Fruit fly (Drosophila melanogaster): ENCODE results near the gene CG33177.
A peak's percentile ranks its signal among the peaks of the same experiment; 100 is the strongest.

The CG33177 gene

dm6 chrX:15111888-15112287, 30.7 kb downstream of the CG33177 start:
- TF ChIP-seq Trl (optimal IDR thresholded peaks at IDR 0.05) (no peak), Trl (GFP tag; optimal IDR thresholded peaks at IDR 0.05) (no peak), sug (tag; optimal IDR thresholded peaks at IDR 0.05) (no peak), Neu2 (GFP tag; optimal IDR thresholded peaks at IDR 0.05; ENCODE audit: borderline replicate concordance) (no peak), Blimp-1 (GFP tag; optimal IDR thresholded peaks at IDR 0.05) (no peak), hb (GFP tag; IDR thresholded peaks at IDR 0.05; ENCODE audit: partially characterized antibody) (no peak), ro (GFP tag; IDR thresholded peaks at IDR 0.05) (no peak), CG7963 (GFP tag; IDR thresholded peaks at IDR 0.05; ENCODE audit: partially characterized antibody) (no peak), danr (GFP tag; IDR thresholded peaks at IDR 0.05) (no peak), Dbx (GFP tag; IDR thresholded peaks at IDR 0.05) (no peak), CG15514 (GFP tag; optimal IDR thresholded peaks at IDR 0.05) (peak; percentile 22), Hr39 (optimal IDR thresholded peaks at IDR 0.05) (peak; percentile 66)

dm6 chrX:15116397-15116796, 35.2 kb downstream of the CG33177 start, which contains the start of gene Cyp4s3:
Gene Cyp4s3, minus strand, starts transcription at chrX:15116542.
- TF ChIP-seq Ets65A (GFP tag): peak; percentile 12
- TF ChIP-seq CG5180 (GFP tag; optimal IDR thresholded peaks at IDR 0.05): peak; percentile 4
- TF ChIP-seq CG15514 (GFP tag; optimal IDR thresholded peaks at IDR 0.05): peak; percentile 10
- peak; percentile 56 for TF ChIP-seq CG34376 (GFP tag; optimal IDR thresholded peaks at IDR 0.05)
- no peak for TF ChIP-seq CG33557 (GFP tag; optimal IDR thresholded peaks at IDR 0.05)
- peak; percentile 41 for TF ChIP-seq sug (tag; optimal IDR thresholded peaks at IDR 0.05)
- no peak for TF ChIP-seq Lpt (GFP tag; optimal IDR thresholded peaks at IDR 0.05)
- peak; percentile 52 for TF ChIP-seq Med (GFP tag)

- TF ChIP-seq CG3065 (GFP tag; optimal IDR thresholded peaks at IDR 0.05): no peak
- TF ChIP-seq seq (GFP tag; IDR thresholded peaks at IDR 0.05): no peak
- TF ChIP-seq pnt (GFP tag; optimal IDR thresholded peaks at IDR 0.05): no peak
- TF ChIP-seq ind (GFP tag; optimal IDR thresholded peaks at IDR 0.05): peak; percentile 33
- TF ChIP-seq wek (GFP tag; optimal IDR thresholded peaks at IDR 0.05): no peak
- TF ChIP-seq CG1024 (GFP tag; IDR thresholded peaks at IDR 0.05): no peak
- no peak for TF ChIP-seq CG13775 (GFP tag; optimal IDR thresholded peaks at IDR 0.05)
- peak; percentile 77 for TF ChIP-seq CG2120 (GFP tag; optimal IDR thresholded peaks at IDR 0.05)
- no peak for TF ChIP-seq trh (GFP tag; optimal IDR thresholded peaks at IDR 0.05)
- TF ChIP-seq klu (GFP tag; IDR thresholded peaks at IDR 0.05): no peak
- TF ChIP-seq CG12155 (GFP tag; optimal IDR thresholded peaks at IDR 0.05): peak; percentile 39
- no peak for TF ChIP-seq CG17912 (GFP tag; optimal IDR thresholded peaks at IDR 0.05)
- TF ChIP-seq CG17361 (GFP tag; IDR thresholded peaks at IDR 0.05): peak; percentile 30; the same call in 1 of the 3 replicates
- TF ChIP-seq da (GFP tag; optimal IDR thresholded peaks at IDR 0.05): no peak
- TF ChIP-seq Rfx (GFP tag; IDR thresholded peaks at IDR 0.05): peak; percentile 77
- TF ChIP-seq Asciz (GFP tag; optimal IDR thresholded peaks at IDR 0.05): no peak
- peak; percentile 17; the same call in 1 of the 4 replicates for TF ChIP-seq Gug (GFP tag; IDR thresholded peaks at IDR 0.05)
- no peak for TF ChIP-seq Hmx (GFP tag; optimal IDR thresholded peaks at IDR 0.05)
- TF ChIP-seq CG4707 (GFP tag; optimal IDR thresholded peaks at IDR 0.05): no peak
- TF ChIP-seq Dll (GFP tag; IDR thresholded peaks at IDR 0.05; ENCODE audit: partially characterized antibody): no peak
- no peak for TF ChIP-seq Vsx1 (GFP tag; optimal IDR thresholded peaks at IDR 0.05)
- TF ChIP-seq CG32532 (GFP tag; IDR thresholded peaks at IDR 0.05): peak; percentile 75
- no peak for TF ChIP-seq pb (GFP tag; optimal IDR thresholded peaks at IDR 0.05)
- TF ChIP-seq zf30C (GFP tag; optimal IDR thresholded peaks at IDR 0.05): no peak
- TF ChIP-seq HLH54F (GFP tag; optimal IDR thresholded peaks at IDR 0.05): peak; percentile 34
- TF ChIP-seq CG14710 (tag; optimal IDR thresholded peaks at IDR 0.05): no peak
- TF ChIP-seq lola (GFP tag; optimal IDR thresholded peaks at IDR 0.05): no peak
- no peak for TF ChIP-seq CG7987 (GFP tag; optimal IDR thresholded peaks at IDR 0.05)
- TF ChIP-seq CG13123 (GFP tag; optimal IDR thresholded peaks at IDR 0.05): no peak
- TF ChIP-seq Atf6 (GFP tag; IDR thresholded peaks at IDR 0.05): peak; percentile 73
- TF ChIP-seq Dref (GFP tag; IDR thresholded peaks at IDR 0.05): no peak
- TF ChIP-seq CG2202 (tag; optimal IDR thresholded peaks at IDR 0.05): no peak
These were observed 38.9 kb downstream of the CG33177 start for dm6 chrX:15120116-15120515.

All from whole organism, embryonic.